Worm (Caenorhabditis elegans): ENCODE results near the gene M79.2.
A peak's percentile ranks its signal among the peaks of the same experiment; 100 is the strongest.

M79.2 gene

DNA sequence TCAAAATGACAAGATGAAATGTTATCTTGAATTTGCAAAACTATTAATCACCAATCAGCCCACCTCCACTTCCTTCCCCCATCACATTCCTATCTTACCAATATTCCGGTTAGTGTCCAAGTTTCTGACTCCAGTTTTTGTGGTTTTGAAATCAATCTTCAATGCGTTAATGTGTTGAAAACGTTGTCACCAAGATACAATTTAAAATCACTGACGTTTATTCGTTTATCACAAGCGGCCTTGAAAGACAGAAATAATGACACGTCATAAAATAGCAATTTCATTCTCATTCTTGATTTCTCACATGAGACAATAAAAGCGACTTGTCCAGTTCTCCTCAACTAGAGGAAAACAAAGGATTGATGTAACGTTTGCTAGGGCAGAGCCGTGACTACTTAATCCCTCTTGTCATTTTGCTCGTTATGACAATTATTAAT is 28.9 kb downstream of the M79.2 start (continued):
- TF ChIP-seq efl-1 (optimal IDR thresholded peaks at IDR 0.05): no peak
- TF ChIP-seq efl-1 (GFP tag; optimal IDR thresholded peaks at IDR 0.05 in 1 of 2): peak in 1 of 2 experiments; percentile 28
- peak; percentile 27 for TF ChIP-seq snu-23 (GFP tag; optimal IDR thresholded peaks at IDR 0.05)
- no peak for TF ChIP-seq nhr-28 (tag; optimal IDR thresholded peaks at IDR 0.05)
- no peak for TF ChIP-seq ztf-11 (tag; optimal IDR thresholded peaks at IDR 0.05)
- TF ChIP-seq ceh-88 (GFP tag; IDR thresholded peaks at IDR 0.05): no peak
- TF ChIP-seq fkh-10 (GFP tag; optimal IDR thresholded peaks at IDR 0.05): no peak
- no peak for TF ChIP-seq pag-3 (tag; optimal IDR thresholded peaks at IDR 0.05; ENCODE audit: borderline replicate concordance, insufficient read depth)
- peak; percentile 90 for TF ChIP-seq nhr-85 (tag)
- TF ChIP-seq unc-62 (GFP tag; optimal IDR thresholded peaks at IDR 0.05): no peak
- peak in 4 of 6 experiments; percentile 18 to 63 (median 40) for TF ChIP-seq elt-3 (tag; optimal IDR thresholded peaks at IDR 0.05)
- TF ChIP-seq unc-130 (tag; optimal IDR thresholded peaks at IDR 0.05): peak; percentile 40
- no peak for TF ChIP-seq lin-35 (GFP tag; optimal IDR thresholded peaks at IDR 0.05)
- TF ChIP-seq lin-39 (tag; optimal IDR thresholded peaks at IDR 0.05): no peak
- peak; percentile 7 for TF ChIP-seq nhr-47 (tag; optimal IDR thresholded peaks at IDR 0.05)
- no peak for TF ChIP-seq mdl-1 (tag; optimal IDR thresholded peaks at IDR 0.05)
- TF ChIP-seq xbp-1 (tag; optimal IDR thresholded peaks at IDR 0.05): peak; percentile 25
- peak; percentile 21 for TF ChIP-seq skn-1 (tag; optimal IDR thresholded peaks at IDR 0.05)
- peak; percentile 12 for TF ChIP-seq nhr-90 (tag; optimal IDR thresholded peaks at IDR 0.05; ENCODE audit: poor library complexity)
- TF ChIP-seq rnt-1 (tag; optimal IDR thresholded peaks at IDR 0.05): no peak
- TF ChIP-seq egl-27 (tag; optimal IDR thresholded peaks at IDR 0.05): no peak
- TF ChIP-seq lin-13 (GFP tag; optimal IDR thresholded peaks at IDR 0.05): no peak
- peak; percentile 70 for TF ChIP-seq lin-14 (GFP tag; optimal IDR thresholded peaks at IDR 0.05)
- TF ChIP-seq snpc-4 (tag; optimal IDR thresholded peaks at IDR 0.05): no peak
- TF ChIP-seq sup-37 (GFP tag; optimal IDR thresholded peaks at IDR 0.05): no peak
- no peak for TF ChIP-seq tlp-1 (tag; optimal IDR thresholded peaks at IDR 0.05)
- TF ChIP-seq nhr-11 (tag; optimal IDR thresholded peaks at IDR 0.05): no peak
- TF ChIP-seq pax-3 (tag; optimal IDR thresholded peaks at IDR 0.05): no peak
- no peak for TF ChIP-seq lin-15B (tag; optimal IDR thresholded peaks at IDR 0.05)
- TF ChIP-seq swsn-7 (tag; optimal IDR thresholded peaks at IDR 0.05): no peak
- TF ChIP-seq fos-1 (tag; optimal IDR thresholded peaks at IDR 0.05): no peak
- no peak for TF ChIP-seq unc-86 (tag; optimal IDR thresholded peaks at IDR 0.05)
- TF ChIP-seq dpl-1 (GFP tag; optimal IDR thresholded peaks at IDR 0.05): no peak
- no peak for TF ChIP-seq zip-4 (GFP tag; optimal IDR thresholded peaks at IDR 0.05)
- no peak for TF ChIP-seq F16B12.6 (tag; optimal IDR thresholded peaks at IDR 0.05)
- TF ChIP-seq nhr-76 (tag; optimal IDR thresholded peaks at IDR 0.05): no peak
- TF ChIP-seq sox-4 (tag; optimal IDR thresholded peaks at IDR 0.05): no peak
- no peak for TF ChIP-seq fkh-8 (tag; optimal IDR thresholded peaks at IDR 0.05)
- peak; percentile 38 for TF ChIP-seq nhr-71 (tag; optimal IDR thresholded peaks at IDR 0.05)
- TF ChIP-seq lir-3 (tag; optimal IDR thresholded peaks at IDR 0.05; ENCODE audit: poor library complexity): no peak
- no peak for TF ChIP-seq ces-1 (GFP tag; optimal IDR thresholded peaks at IDR 0.05)
- no peak for TF ChIP-seq hpl-2 (GFP tag; optimal IDR thresholded peaks at IDR 0.05)
- peak; percentile 9 for TF ChIP-seq mep-1 (tag; optimal IDR thresholded peaks at IDR 0.05)
- TF ChIP-seq isw-1 (GFP tag; IDR thresholded peaks at IDR 0.05): no peak
- TF ChIP-seq ama-1 (optimal IDR thresholded peaks at IDR 0.05): no peak
- no peak for TF ChIP-seq egl-13 (tag; optimal IDR thresholded peaks at IDR 0.05)
- TF ChIP-seq aha-1 (tag; optimal IDR thresholded peaks at IDR 0.05): no peak
- TF ChIP-seq irx-1 (tag; optimal IDR thresholded peaks at IDR 0.05): no peak
- TF ChIP-seq pqm-1 (tag; optimal IDR thresholded peaks at IDR 0.05): no peak
- TF ChIP-seq nhr-20 (tag; optimal IDR thresholded peaks at IDR 0.05): peak; percentile 56
- TF ChIP-seq dsc-1 (tag; optimal IDR thresholded peaks at IDR 0.05): peak; percentile 83
- no peak for TF ChIP-seq zag-1 (tag; optimal IDR thresholded peaks at IDR 0.05)
- no peak for TF ChIP-seq nhr-19 (GFP tag; conservative IDR thresholded peaks at IDR 0.05)
- peak; percentile 34 for TF ChIP-seq tbx-2 (tag; optimal IDR thresholded peaks at IDR 0.05)
